Fruit fly (Drosophila melanogaster): ENCODE measurements around the gene by.

Gene by

dm6 chr3R:9516400-9516852 is 16.4 kb downstream of the by start:
- TF ChIP-seq CG11617 (GFP tag; optimal IDR thresholded peaks at IDR 0.05) (no peak), CG7101 (tag; optimal IDR thresholded peaks at IDR 0.05) (no peak), cic (GFP tag; optimal IDR thresholded peaks at IDR 0.05) (no peak), Mnt (GFP tag; optimal IDR thresholded peaks at IDR 0.05) (no peak), cnc (optimal IDR thresholded peaks at IDR 0.05) (no peak), CG5204 (GFP tag; optimal IDR thresholded peaks at IDR 0.05) (no peak), bab1 (GFP tag; optimal IDR thresholded peaks at IDR 0.05) (no peak), CG14711 (tag; optimal IDR thresholded peaks at IDR 0.05) (peak; percentile 31), pad (GFP tag; optimal IDR thresholded peaks at IDR 0.05) (no peak), Clk (GFP tag; optimal IDR thresholded peaks at IDR 0.05) (no peak), Hr96 (GFP tag; optimal IDR thresholded peaks at IDR 0.05) (no peak), toe (GFP tag; optimal IDR thresholded peaks at IDR 0.05) (no peak), kay (GFP tag; ENCODE audit: borderline replicate concordance) (no peak), ovo (GFP tag; optimal IDR thresholded peaks at IDR 0.05) (peak; percentile 12), Crg-1 (GFP tag; optimal IDR thresholded peaks at IDR 0.05) (no peak)

- TF ChIP-seq Mnt (GFP tag; optimal IDR thresholded peaks at IDR 0.05) = peak; percentile 89
- peak; percentile 80 for TF ChIP-seq bab1 (GFP tag; optimal IDR thresholded peaks at IDR 0.05)
- peak; percentile 54 for TF ChIP-seq tj (GFP tag; optimal IDR thresholded peaks at IDR 0.05)
- TF ChIP-seq CG1620 (GFP tag; optimal IDR thresholded peaks at IDR 0.05) = peak; percentile 86
- no peak for TF ChIP-seq kay (GFP tag; ENCODE audit: borderline replicate concordance)
- TF ChIP-seq Clk (GFP tag; optimal IDR thresholded peaks at IDR 0.05) = peak; percentile 63
- TF ChIP-seq CG12768 (GFP tag; optimal IDR thresholded peaks at IDR 0.05) = peak; percentile 22
- no peak for TF ChIP-seq CG5204 (GFP tag; optimal IDR thresholded peaks at IDR 0.05)
- peak; percentile 5 for TF ChIP-seq CG7045 (GFP tag; optimal IDR thresholded peaks at IDR 0.05)
- peak; percentile 45 for TF ChIP-seq pad (GFP tag; optimal IDR thresholded peaks at IDR 0.05)
- TF ChIP-seq Crg-1 (GFP tag; optimal IDR thresholded peaks at IDR 0.05) = peak; percentile 37
- peak; percentile 1 for TF ChIP-seq ovo (GFP tag; optimal IDR thresholded peaks at IDR 0.05)
- no peak for TF ChIP-seq cnc (optimal IDR thresholded peaks at IDR 0.05)
- no peak for TF ChIP-seq CG33017 (tag; optimal IDR thresholded peaks at IDR 0.05)
- no peak for TF ChIP-seq Hr96 (GFP tag; optimal IDR thresholded peaks at IDR 0.05)
- TF ChIP-seq toe (GFP tag; optimal IDR thresholded peaks at IDR 0.05) = no peak
- TF ChIP-seq CG11617 (GFP tag; optimal IDR thresholded peaks at IDR 0.05) = peak; percentile 73
- TF ChIP-seq CG7101 (tag; optimal IDR thresholded peaks at IDR 0.05) = peak; percentile 61
- TF ChIP-seq cic (GFP tag; optimal IDR thresholded peaks at IDR 0.05) = peak; percentile 78
- peak; percentile 80 for TF ChIP-seq CG14711 (tag; optimal IDR thresholded peaks at IDR 0.05)
Measured at dm6 chr3R:9515860-9516344, 16.9 kb downstream of the by start, which contains the start of the genes mRpL47, CG8176 and Kdm3. TSS of gene mRpL47 (minus strand) at chr3R:9515908. TSS of gene CG8176 (plus strand) at chr3R:9516007. TSS of gene Kdm3 (plus strand) at chr3R:9516007.

- TF ChIP-seq ovo (GFP tag; optimal IDR thresholded peaks at IDR 0.05) (peak; percentile 80), cnc (optimal IDR thresholded peaks at IDR 0.05) (no peak), tj (GFP tag; optimal IDR thresholded peaks at IDR 0.05) (peak; percentile 46), CG33017 (tag; optimal IDR thresholded peaks at IDR 0.05) (peak; percentile 49), Clk (GFP tag; optimal IDR thresholded peaks at IDR 0.05) (no peak), Hr96 (GFP tag; optimal IDR thresholded peaks at IDR 0.05) (no peak), Crg-1 (GFP tag; optimal IDR thresholded peaks at IDR 0.05) (peak; percentile 86), CG14711 (tag; optimal IDR thresholded peaks at IDR 0.05) (peak; percentile 69), pad (GFP tag; optimal IDR thresholded peaks at IDR 0.05) (peak; percentile 67), CG5204 (GFP tag; optimal IDR thresholded peaks at IDR 0.05) (no peak), CG7101 (tag; optimal IDR thresholded peaks at IDR 0.05) (peak; percentile 79), CG1620 (GFP tag; optimal IDR thresholded peaks at IDR 0.05) (peak; percentile 94), toe (GFP tag; optimal IDR thresholded peaks at IDR 0.05) (peak; percentile 97), Mnt (GFP tag; optimal IDR thresholded peaks at IDR 0.05) (peak; percentile 87), kay (GFP tag; ENCODE audit: borderline replicate concordance) (no peak), CG11617 (GFP tag; optimal IDR thresholded peaks at IDR 0.05) (peak; percentile 76), cic (GFP tag; optimal IDR thresholded peaks at IDR 0.05) (no peak), bab1 (GFP tag; optimal IDR thresholded peaks at IDR 0.05) (peak; percentile 65), CG12768 (GFP tag; optimal IDR thresholded peaks at IDR 0.05) (peak; percentile 73), CG7045 (GFP tag; optimal IDR thresholded peaks at IDR 0.05) (peak; percentile 76)
Measured at dm6 chr3R:9513052-9513420, 19.8 kb downstream of the by start, which contains the start of the genes Ras85D and Rlb1. TSS of gene Ras85D (minus strand) at chr3R:9513067. TSS of gene Rlb1 (plus strand) at chr3R:9513327.

dm6 chr3R:9512193-9513051 is 20.4 kb downstream of the by start:
- no peak for TF ChIP-seq CG5204 (GFP tag; optimal IDR thresholded peaks at IDR 0.05)
- no peak for TF ChIP-seq CG11617 (GFP tag; optimal IDR thresholded peaks at IDR 0.05)
- TF ChIP-seq cnc (optimal IDR thresholded peaks at IDR 0.05) = peak; percentile 70 to 88
- no peak for TF ChIP-seq CG7101 (tag; optimal IDR thresholded peaks at IDR 0.05)

- TF ChIP-seq toe (GFP tag; optimal IDR thresholded peaks at IDR 0.05) (no peak), CG14711 (tag; optimal IDR thresholded peaks at IDR 0.05) (peak; percentile 33), CG5204 (GFP tag; optimal IDR thresholded peaks at IDR 0.05) (no peak), Clk (GFP tag; optimal IDR thresholded peaks at IDR 0.05) (no peak), ovo (GFP tag; optimal IDR thresholded peaks at IDR 0.05) (no peak), bab1 (GFP tag; optimal IDR thresholded peaks at IDR 0.05) (peak; percentile 76), cnc (optimal IDR thresholded peaks at IDR 0.05) (no peak), CG12768 (GFP tag; optimal IDR thresholded peaks at IDR 0.05) (no peak), Mnt (GFP tag; optimal IDR thresholded peaks at IDR 0.05) (peak; percentile 50), Hr96 (GFP tag; optimal IDR thresholded peaks at IDR 0.05) (no peak), cic (GFP tag; optimal IDR thresholded peaks at IDR 0.05) (peak; percentile 38), kay (GFP tag; ENCODE audit: borderline replicate concordance) (no peak), tj (GFP tag; optimal IDR thresholded peaks at IDR 0.05) (peak; percentile 58), CG7045 (GFP tag; optimal IDR thresholded peaks at IDR 0.05) (no peak), CG11617 (GFP tag; optimal IDR thresholded peaks at IDR 0.05) (peak; percentile 39), CG33017 (tag; optimal IDR thresholded peaks at IDR 0.05) (no peak), Crg-1 (GFP tag; optimal IDR thresholded peaks at IDR 0.05) (no peak), CG1620 (GFP tag; optimal IDR thresholded peaks at IDR 0.05) (no peak), pad (GFP tag; optimal IDR thresholded peaks at IDR 0.05) (peak; percentile 0), CG7101 (tag; optimal IDR thresholded peaks at IDR 0.05) (peak; percentile 35)
Measured at dm6 chr3R:9510070-9510518, 22.7 kb downstream of the by start, which contains the start of gene rump. TSS of gene rump (minus strand) at chr3R:9510324.

Measured in whole organism, adult.